Fruit fly (Drosophila melanogaster) whole organism, embryonic: ENCODE measurements around the gene SrpRbeta.

ENCODE experiments used
- C15 ChIP-seq: fragments of 200-800 bp; sonication (Bioruptor generic); IDR thresholded peaks from 3 replicates; pipeline ENCODE4 v1.3.6; 2022; ENCODE audit warnings: missing biosample characterization, missing genetic modification characterization
- CG10565 ChIP-seq: fragments of 200-800 bp; sonication (Bioruptor generic); optimal IDR thresholded peaks from 3 replicates; lab custom pipeline; 2016; ENCODE audit warnings: missing biosample characterization, mild to moderate bottlenecking, missing genetic modification characterization
- CG14050 ChIP-seq: fragments of 200-800 bp; sonication (Bioruptor generic); IDR thresholded peaks from 3 replicates; pipeline ENCODE4 v1.3.6; 2022; ENCODE audit warnings: missing biosample characterization, missing genetic modification characterization
- CG14441 ChIP-seq: fragments of 200-800 bp; sonication (Bioruptor generic); IDR thresholded peaks from 2 replicates; pipeline ENCODE4 v1.3.6; 2022; ENCODE audit warnings: missing biosample characterization, missing genetic modification characterization
- CG14667 ChIP-seq: fragments of 200-800 bp; sonication (Bioruptor generic); IDR thresholded peaks from 2 replicates; pipeline ENCODE4 v1.3.6; 2022; ENCODE audit warnings: missing biosample characterization, missing genetic modification characterization
- CG15479 ChIP-seq: fragments of 200-800 bp; sonication (Bioruptor generic); optimal IDR thresholded peaks from 3 replicates; lab custom pipeline; 2019; ENCODE audit warnings: missing biosample characterization, mild to moderate bottlenecking, missing genetic modification characterization, moderate library complexity
- CG17186 ChIP-seq: fragments of 200-800 bp; sonication (Bioruptor generic); optimal IDR thresholded peaks from 3 replicates; lab custom pipeline; 2017; ENCODE audit warnings: missing biosample characterization, missing genetic modification reagents, missing genetic modification characterization
- CG2202 ChIP-seq: fragments of 200-800 bp; sonication (Bioruptor generic); optimal IDR thresholded peaks from 2 replicates; lab custom pipeline; 2018; ENCODE audit warnings: missing biosample characterization, mild to moderate bottlenecking, missing genetic modification characterization
- CG31224 ChIP-seq: fragments of 200-800 bp; sonication (Bioruptor generic); IDR thresholded peaks from 2 replicates; pipeline ENCODE4 v1.3.6; 2022; ENCODE audit warnings: missing biosample characterization, missing genetic modification characterization
- CG3838 ChIP-seq: fragments of 200-800 bp; sonication (Bioruptor generic); optimal IDR thresholded peaks from 3 replicates; lab custom pipeline; 2016; ENCODE audit warnings: missing biosample characterization, missing genetic modification characterization
- CG5953 ChIP-seq: fragments of 200-800 bp; sonication (Bioruptor generic); IDR thresholded peaks from 2 replicates; pipeline ENCODE4 v1.3.6; 2022; ENCODE audit warnings: missing biosample characterization, missing genetic modification characterization
- CG6175 ChIP-seq: fragments of 200-800 bp; sonication (Bioruptor generic); IDR thresholded peaks from 3 replicates; pipeline ENCODE4 v1.3.6; 2022; ENCODE audit warnings: missing biosample characterization, missing genetic modification characterization
- CG6654 ChIP-seq: fragments of 200-800 bp; sonication (Bioruptor generic); optimal IDR thresholded peaks from 2 replicates; lab custom pipeline; 2017; ENCODE audit warnings: missing biosample characterization, mild to moderate bottlenecking, missing genetic modification characterization
- CG6765 ChIP-seq: fragments of 200-800 bp; sonication (Bioruptor generic); optimal IDR thresholded peaks from 3 replicates; lab custom pipeline; 2017; ENCODE audit warnings: missing biosample characterization, mild to moderate bottlenecking, missing genetic modification characterization
- CG8359 ChIP-seq: fragments of 200-800 bp; sonication (Bioruptor generic); optimal IDR thresholded peaks from 2 replicates; lab custom pipeline; 2017; ENCODE audit warnings: missing biosample characterization, mild to moderate bottlenecking, missing genetic modification characterization, borderline replicate concordance
- CG9215 ChIP-seq: fragments of 200-800 bp; sonication (Bioruptor generic); IDR thresholded peaks from 2 replicates; pipeline ENCODE4 v1.3.6; 2022; ENCODE audit warnings: missing biosample characterization, missing genetic modification characterization
- CG9437 ChIP-seq: fragments of 200-800 bp; sonication (Bioruptor generic); optimal IDR thresholded peaks from 2 replicates; lab custom pipeline; 2018; ENCODE audit warnings: missing biosample characterization, mild to moderate bottlenecking, missing genetic modification characterization
- Chrac-16 ChIP-seq: fragments of 200-800 bp; sonication (Bioruptor generic); optimal IDR thresholded peaks from 3 replicates; lab custom pipeline; 2016; ENCODE audit warnings: missing biosample characterization, missing genetic modification characterization
- D19B ChIP-seq: fragments of 200-800 bp; sonication (Bioruptor generic); optimal IDR thresholded peaks from 2 replicates; lab custom pipeline; 2017; ENCODE audit warnings: missing biosample characterization, mild to moderate bottlenecking, missing genetic modification characterization
- Dref ChIP-seq: fragments of 200-800 bp; sonication (Bioruptor generic); IDR thresholded peaks from 2 replicates; pipeline ENCODE4 v1.3.6; 2022; ENCODE audit warnings: missing biosample characterization, missing genetic modification characterization
- Ets65A ChIP-seq: fragments of 200-800 bp; sonication (Bioruptor generic); peaks from one replicate; lab custom pipeline; 2016; ENCODE audit warnings: missing biosample characterization, missing genetic modification characterization
- H15 ChIP-seq: fragments of 200-800 bp; sonication (Bioruptor generic); IDR thresholded peaks from 3 replicates; pipeline ENCODE4 v1.3.6; 2022; ENCODE audit warnings: missing biosample characterization, missing genetic modification characterization
- Lpt ChIP-seq: fragments of >200 bp; optimal IDR thresholded peaks from 2 replicates; lab custom pipeline; 2018; ENCODE audit warnings: missing biosample characterization, missing genetic modification characterization
- Meics ChIP-seq: fragments of 200-800 bp; sonication (Bioruptor generic); optimal IDR thresholded peaks from 2 replicates; lab custom pipeline; 2017; ENCODE audit warnings: missing biosample characterization, mild to moderate bottlenecking, missing genetic modification characterization
- Mrtf ChIP-seq: fragments of 200-800 bp; sonication (Bioruptor generic); IDR thresholded peaks from 3 replicates; pipeline ENCODE4 v1.3.6; 2022; ENCODE audit warnings: missing biosample characterization, missing genetic modification characterization
- Pdp1 ChIP-seq, 2 experiments: fragments of 200-800 bp; sonication (Bioruptor generic); optimal IDR thresholded peaks; 3 replicates each; lab custom pipeline; 2016; ENCODE audit warnings: missing biosample characterization in 2 of 2, missing genetic modification characterization in 2 of 2, mild to moderate bottlenecking in 1 of 2, moderate library complexity in 1 of 2
- Ssrp ChIP-seq: fragments of 200-800 bp; sonication (Bioruptor generic); optimal IDR thresholded peaks from 2 replicates; lab custom pipeline; 2018; ENCODE audit warnings: missing biosample characterization, mild to moderate bottlenecking, missing genetic modification characterization, moderate library complexity
- Taf1 ChIP-seq: fragments of 200-800 bp; sonication (Bioruptor generic); IDR thresholded peaks from 2 replicates; pipeline ENCODE4 v1.3.6; 2022; ENCODE audit warnings: missing biosample characterization, missing genetic modification characterization
- ara ChIP-seq: fragments of 200-800 bp; sonication (Bioruptor generic); IDR thresholded peaks from 2 replicates; pipeline ENCODE4 v1.3.6; 2022; ENCODE audit warnings: missing biosample characterization, missing genetic modification characterization
- ase ChIP-seq: fragments of 200-800 bp; sonication (Bioruptor generic); IDR thresholded peaks from 3 replicates; pipeline ENCODE4 v1.3.6; 2022; ENCODE audit warnings: missing biosample characterization, missing genetic modification characterization
- bcd ChIP-seq: fragments of 200-800 bp; sonication (Bioruptor generic); optimal IDR thresholded peaks from 2 replicates; lab custom pipeline; 2017; ENCODE audit warnings: missing biosample characterization, mild to moderate bottlenecking, missing genetic modification characterization
- cg ChIP-seq: fragments of 200-800 bp; sonication (Bioruptor generic); optimal IDR thresholded peaks from 3 replicates; lab custom pipeline; 2019; ENCODE audit warnings: missing biosample characterization, mild to moderate bottlenecking, missing genetic modification characterization, moderate library complexity
- corto ChIP-seq: fragments of 200-800 bp; sonication (Bioruptor generic); optimal IDR thresholded peaks from 2 replicates; lab custom pipeline; 2016; ENCODE audit warnings: missing biosample characterization, mild to moderate bottlenecking, missing genetic modification characterization, moderate library complexity
- crc ChIP-seq: fragments of 200-800 bp; sonication (Bioruptor generic); optimal IDR thresholded peaks from 2 replicates; lab custom pipeline; 2016; ENCODE audit warnings: missing biosample characterization, missing genetic modification characterization
- fd3F ChIP-seq: fragments of 200-800 bp; sonication (Bioruptor generic); optimal IDR thresholded peaks from 2 replicates; lab custom pipeline; 2018; ENCODE audit warnings: missing biosample characterization, mild to moderate bottlenecking, missing genetic modification characterization, moderate library complexity
- gt ChIP-seq: fragments of 200-800 bp; sonication (Bioruptor generic); IDR thresholded peaks from 2 replicates; pipeline ENCODE4 v1.3.6; 2022; ENCODE audit warnings: missing biosample characterization, missing genetic modification characterization
- hbn ChIP-seq: fragments of 200-800 bp; sonication (Bioruptor generic); IDR thresholded peaks from 2 replicates; pipeline ENCODE4 v1.3.6; 2022; ENCODE audit warnings: missing biosample characterization, missing genetic modification characterization; ENCODE audit not compliant: partially characterized antibody
- klu ChIP-seq: fragments of 200-800 bp; sonication (Bioruptor generic); IDR thresholded peaks from 2 replicates; pipeline ENCODE4 v1.3.6; 2022; ENCODE audit warnings: missing biosample characterization, missing genetic modification characterization
- lola ChIP-seq, 3 experiments: fragments of >200 bp in 2 of 3; fragments of 200-800 bp in 1 of 3; sonication (Bioruptor generic) in 1 of 3; optimal IDR thresholded peaks; 2 replicates each; lab custom pipeline; 2017 to 2019; ENCODE audit warnings: missing biosample characterization in 3 of 3, missing genetic modification characterization in 3 of 3, mild to moderate bottlenecking in 1 of 3, moderate library complexity in 1 of 3
- luna ChIP-seq: fragments of 200-800 bp; sonication (Bioruptor generic); optimal IDR thresholded peaks from 2 replicates; lab custom pipeline; 2016; ENCODE audit warnings: missing biosample characterization, missing genetic modification characterization
- maf-S ChIP-seq: fragments of 200-800 bp; sonication (Bioruptor generic); optimal IDR thresholded peaks from 2 replicates; lab custom pipeline; 2016; ENCODE audit warnings: missing biosample characterization, missing genetic modification characterization
- mam ChIP-seq: fragments of 200-800 bp; sonication (Bioruptor generic); optimal IDR thresholded peaks from 3 replicates; lab custom pipeline; 2016; ENCODE audit warnings: missing biosample characterization, missing genetic modification characterization
- mld ChIP-seq: fragments of 200-800 bp; sonication (Bioruptor generic); IDR thresholded peaks from 3 replicates; pipeline ENCODE4 v1.3.6; 2022; ENCODE audit warnings: missing biosample characterization, missing genetic modification characterization; ENCODE audit not compliant: partially characterized antibody
- p53 ChIP-seq: fragments of 200-800 bp; sonication (Bioruptor generic); optimal IDR thresholded peaks from 2 replicates; lab custom pipeline; 2016; ENCODE audit warnings: missing biosample characterization, missing genetic modification characterization
- pan ChIP-seq, 4 experiments: fragments of >200 bp in 3 of 4; fragments of 200-800 bp in 1 of 4; sonication (Bioruptor generic) in 1 of 4; optimal IDR thresholded peaks in 3 of 4; IDR thresholded peaks in 1 of 4; 2 replicates each; pipeline versions ENCODE4 v1.3.6 to Lab custom; 2017 to 2022; ENCODE audit warnings: missing biosample characterization in 2 of 4, missing genetic modification characterization in 2 of 4, mixed read lengths in 1 of 4
- ro ChIP-seq: fragments of 200-800 bp; sonication (Bioruptor generic); IDR thresholded peaks from 2 replicates; pipeline ENCODE4 v1.3.6; 2022; ENCODE audit warnings: missing biosample characterization, missing genetic modification characterization
- shn ChIP-seq: fragments of 200-800 bp; sonication (Bioruptor generic); optimal IDR thresholded peaks from 3 replicates; lab custom pipeline; 2016; ENCODE audit warnings: missing biosample characterization, missing genetic modification characterization
- sna ChIP-seq: fragments of 200-800 bp; sonication (Bioruptor generic); IDR thresholded peaks from 2 replicates; pipeline ENCODE4 v1.3.6; 2022; ENCODE audit warnings: missing biosample characterization, missing genetic modification characterization; ENCODE audit not compliant: partially characterized antibody
- sug ChIP-seq: fragments of 200-800 bp; optimal IDR thresholded peaks from 2 replicates; lab custom pipeline; 2019; ENCODE audit warnings: missing biosample characterization, mild to moderate bottlenecking, missing genetic modification characterization, moderate library complexity
- tin ChIP-seq: fragments of 200-800 bp; sonication (Bioruptor generic); optimal IDR thresholded peaks from 3 replicates; lab custom pipeline; 2016; ENCODE audit warnings: missing biosample characterization, missing genetic modification characterization

The SrpRbeta gene

DNA sequence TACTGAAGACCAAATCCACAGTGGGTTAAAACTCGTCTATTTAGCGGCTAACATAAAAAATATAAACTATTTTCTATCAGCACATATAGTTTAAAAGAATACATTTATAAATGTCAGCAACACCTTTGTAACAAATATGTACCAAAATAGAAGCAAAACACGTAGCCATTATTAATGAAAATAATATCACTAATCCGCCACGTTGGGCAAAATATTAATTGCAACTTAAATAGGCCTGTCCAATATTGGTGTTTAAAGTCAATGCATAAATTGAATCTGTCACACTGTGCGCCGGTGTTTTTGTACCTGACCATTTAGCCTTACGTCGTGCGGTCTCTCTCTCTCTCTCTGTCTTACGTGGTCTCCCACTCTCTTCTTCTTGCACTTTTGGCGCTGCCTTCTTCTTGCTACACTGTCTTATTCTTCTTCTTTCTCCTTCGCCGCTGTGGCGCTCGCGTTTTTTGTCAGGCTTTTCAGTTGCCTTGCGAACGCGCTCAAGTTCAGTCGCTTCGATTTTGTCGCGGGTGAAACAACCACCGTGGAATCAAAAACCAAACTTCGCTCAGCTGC is 46.0 kb upstream of the SrpRbeta start (continued):
- TF ChIP-seq CG10565 (GFP tag; lab: Kevin White, UChicago) (peak; percentile 94), CG3838 (GFP tag; lab: Kevin White, UChicago) (peak; percentile 89), CG6175 (GFP tag; lab: Robert Waterston, UW) (peak; percentile 97), CG6654 (GFP tag; lab: Kevin White, UChicago) (peak; percentile 93), Mrtf (GFP tag; lab: Robert Waterston, UW) (peak; percentile 97), klu (GFP tag; lab: Robert Waterston, UW) (peak; percentile 97), CG2202 (tag; lab: Kevin White, UChicago) (peak; percentile 97), ara (GFP tag; lab: Robert Waterston, UW) (peak; percentile 96), p53 (peak; percentile 61), CG17186 (GFP tag; lab: Kevin White, UChicago) (peak; percentile 92), ro (GFP tag; lab: Robert Waterston, UW) (peak; percentile 95), CG9215 (GFP tag; lab: Robert Waterston, UW) (peak; percentile 97), fd3F (GFP tag; lab: Kevin White, UChicago) (peak; percentile 98), gt (GFP tag; lab: Robert Waterston, UW) (peak; percentile 93), Taf1 (GFP tag; lab: Robert Waterston, UW) (peak; percentile 95), Meics (GFP tag; lab: Kevin White, UChicago) (peak; percentile 97), luna (GFP tag; lab: Kevin White, UChicago) (peak; percentile 70), CG5953 (GFP tag; lab: Robert Waterston, UW) (peak; percentile 96), Chrac-16 (peak; percentile 99), pan (optimal IDR thresholded peaks at IDR 0.05; lab: Kevin White, UChicago) (no peak), pan (GFP tag; optimal IDR thresholded peaks at IDR 0.05 in 1 of 2, IDR thresholded peaks at IDR 0.05 in 1 of 2) (peak in 1 of 2 experiments; percentile 99), Ets65A (peak; percentile 95), crc (GFP tag; lab: Kevin White, UChicago) (peak; percentile 76)

DNA sequence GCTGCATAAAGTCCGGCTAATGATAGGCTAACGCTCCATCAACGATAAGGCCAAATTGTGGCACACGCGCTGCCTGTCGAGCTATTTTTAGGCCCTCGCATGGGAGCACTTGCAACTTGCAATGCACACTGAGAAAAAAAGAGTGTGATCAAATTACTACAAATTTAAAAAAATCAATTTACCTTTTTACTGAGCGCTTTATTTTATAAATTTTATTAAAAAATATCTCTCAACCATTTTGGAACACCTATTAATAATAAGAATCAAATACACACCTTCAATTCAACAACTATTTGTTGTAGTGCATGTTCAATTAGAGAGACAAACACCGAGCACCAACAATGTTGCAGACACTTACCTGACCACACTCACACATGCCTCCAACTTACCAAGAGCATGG is 45.5 kb upstream of the SrpRbeta start:
- TF ChIP-seq shn (GFP tag; lab: Kevin White, UChicago) (no peak), sug (tag; lab: Kevin White, UChicago) (no peak), CG14050 (GFP tag; lab: Robert Waterston, UW) (peak; percentile 37; the same call in 2 of the 3 replicates), corto (GFP tag; lab: Kevin White, UChicago) (no peak), CG8359 (GFP tag; lab: Kevin White, UChicago) (no peak), sna (GFP tag; lab: Robert Waterston, UW) (no peak), mld (no peak), tin (GFP tag; lab: Kevin White, UChicago) (no peak), CG31224 (GFP tag; lab: Robert Waterston, UW) (no peak), CG14441 (GFP tag; lab: Robert Waterston, UW) (peak; percentile 42; the same call in 1 of the 2 replicates), lola (GFP tag; optimal IDR thresholded peaks at IDR 0.05; lab: Kevin White, UChicago) (no peak), Dref (GFP tag; lab: Robert Waterston, UW) (no peak), H15 (peak; percentile 66), Lpt (GFP tag; lab: Kevin White, UChicago) (no peak), hbn (GFP tag; lab: Robert Waterston, UW) (no peak), C15 (GFP tag; lab: Robert Waterston, UW) (no peak), D19B (GFP tag; lab: Kevin White, UChicago) (no peak), bcd (GFP tag; lab: Kevin White, UChicago) (no peak), CG14667 (peak; percentile 21; the same call in 1 of the 2 replicates), CG15479 (GFP tag; lab: Kevin White, UChicago) (no peak), Ssrp (no peak), Pdp1 (GFP tag; optimal IDR thresholded peaks at IDR 0.05; lab: Kevin White, UChicago) (no peak), ase (peak; percentile 31; the same call in 2 of the 3 replicates), CG9437 (GFP tag; lab: Kevin White, UChicago) (no peak), maf-S (GFP tag; lab: Kevin White, UChicago) (no peak), mam (GFP tag; lab: Kevin White, UChicago) (no peak), CG6765 (GFP tag; lab: Kevin White, UChicago) (no peak), cg (GFP tag; lab: Kevin White, UChicago) (peak; percentile 10)
